Fruit fly (Drosophila melanogaster) whole organism, embryonic: ENCODE data around the gene CG31406.

ENCODE experiments used
- Antp ChIP-seq: fragments of 200-800 bp; sonication (Bioruptor generic); optimal IDR thresholded peaks from 3 replicates; lab custom pipeline; 2016; ENCODE audit warnings: missing biosample characterization, missing genetic modification characterization
- Bteb2 ChIP-seq: fragments of 200-800 bp; sonication (Bioruptor generic); optimal IDR thresholded peaks from 2 replicates; lab custom pipeline; 2016; ENCODE audit warnings: missing biosample characterization, missing genetic modification characterization
- CG1024 ChIP-seq: fragments of 200-800 bp; sonication (Bioruptor generic); IDR thresholded peaks from 2 replicates; pipeline ENCODE4 v1.3.6; 2022; ENCODE audit warnings: missing biosample characterization, missing genetic modification characterization
- CG10267 ChIP-seq: fragments of 200-800 bp; sonication (Bioruptor generic); optimal IDR thresholded peaks from 2 replicates; lab custom pipeline; 2018; ENCODE audit warnings: missing biosample characterization, mild to moderate bottlenecking, missing genetic modification characterization, moderate library complexity
- CG11093 ChIP-seq: fragments of 200-800 bp; sonication (Bioruptor generic); IDR thresholded peaks from 3 replicates; pipeline ENCODE4 v1.3.6; 2022; ENCODE audit warnings: missing biosample characterization, missing genetic modification characterization
- CG11560 ChIP-seq: fragments of 200-800 bp; sonication (Bioruptor generic); IDR thresholded peaks from 3 replicates; pipeline ENCODE4 v1.3.6; 2022; ENCODE audit warnings: missing biosample characterization, missing genetic modification characterization
- CG13894 ChIP-seq: fragments of 200-800 bp; sonication (Bioruptor generic); optimal IDR thresholded peaks from 3 replicates; lab custom pipeline; 2018; ENCODE audit warnings: missing biosample characterization, mild to moderate bottlenecking, missing genetic modification characterization, moderate library complexity
- CG1792 ChIP-seq: fragments of 200-800 bp; sonication (Bioruptor generic); optimal IDR thresholded peaks from 2 replicates; lab custom pipeline; 2016; ENCODE audit warnings: missing biosample characterization, missing genetic modification characterization
- CG2116 ChIP-seq: fragments of 200-800 bp; sonication (Bioruptor generic); optimal IDR thresholded peaks from 3 replicates; lab custom pipeline; 2018; ENCODE audit warnings: missing biosample characterization, mild to moderate bottlenecking, missing genetic modification characterization
- CG2199 ChIP-seq: fragments of 200-800 bp; sonication (Bioruptor generic); IDR thresholded peaks from 3 replicates; pipeline ENCODE4 v1.3.6; 2022; ENCODE audit warnings: missing biosample characterization, missing genetic modification characterization
- CG2712 ChIP-seq: fragments of 200-800 bp; optimal IDR thresholded peaks from 3 replicates; lab custom pipeline; 2019; ENCODE audit warnings: missing biosample characterization, mild to moderate bottlenecking, missing genetic modification characterization, moderate library complexity
- CG3281 ChIP-seq: fragments of 200-800 bp; sonication (Bioruptor generic); optimal IDR thresholded peaks from 3 replicates; lab custom pipeline; 2017; ENCODE audit warnings: missing biosample characterization, mild to moderate bottlenecking, missing genetic modification characterization
- CG34422 ChIP-seq: fragments of 200-800 bp; sonication (Bioruptor generic); IDR thresholded peaks from 3 replicates; pipeline ENCODE4 v1.3.6; 2022; ENCODE audit warnings: missing biosample characterization, missing genetic modification characterization
- CG4424 ChIP-seq: fragments of 200-800 bp; sonication (Bioruptor generic); optimal IDR thresholded peaks from 3 replicates; lab custom pipeline; 2016; ENCODE audit warnings: missing biosample characterization, missing genetic modification characterization
- CG5245 ChIP-seq: fragments of 200-800 bp; sonication (Bioruptor generic); optimal IDR thresholded peaks from 3 replicates; lab custom pipeline; 2016; ENCODE audit warnings: missing biosample characterization, missing genetic modification characterization
- CG5953 ChIP-seq: fragments of 200-800 bp; sonication (Bioruptor generic); IDR thresholded peaks from 2 replicates; pipeline ENCODE4 v1.3.6; 2022; ENCODE audit warnings: missing biosample characterization, missing genetic modification characterization
- CG7556 ChIP-seq: fragments of 200-800 bp; sonication (Bioruptor generic); optimal IDR thresholded peaks from 2 replicates; lab custom pipeline; 2017; ENCODE audit warnings: missing biosample characterization, mild to moderate bottlenecking, missing genetic modification characterization
- CG7963 ChIP-seq: fragments of 200-800 bp; sonication (Bioruptor generic); IDR thresholded peaks from 3 replicates; pipeline ENCODE4 v1.3.6; 2022; ENCODE audit warnings: missing biosample characterization, missing genetic modification characterization; ENCODE audit not compliant: partially characterized antibody
- CG8359 ChIP-seq: fragments of 200-800 bp; sonication (Bioruptor generic); optimal IDR thresholded peaks from 2 replicates; lab custom pipeline; 2017; ENCODE audit warnings: missing biosample characterization, mild to moderate bottlenecking, missing genetic modification characterization, borderline replicate concordance
- CG8944 ChIP-seq: fragments of 200-800 bp; sonication (Bioruptor generic); optimal IDR thresholded peaks from 3 replicates; lab custom pipeline; 2016; ENCODE audit warnings: missing biosample characterization, missing genetic modification characterization
- CG9609 ChIP-seq: fragments of 200-800 bp; sonication (Bioruptor generic); optimal IDR thresholded peaks from 3 replicates; lab custom pipeline; 2016; ENCODE audit warnings: missing biosample characterization, missing genetic modification characterization
- CrebB ChIP-seq: fragments of 200-800 bp; sonication (Bioruptor generic); optimal IDR thresholded peaks from 3 replicates; lab custom pipeline; 2018; ENCODE audit warnings: missing biosample characterization, mild to moderate bottlenecking, missing genetic modification characterization
- D19B ChIP-seq: fragments of 200-800 bp; sonication (Bioruptor generic); optimal IDR thresholded peaks from 2 replicates; lab custom pipeline; 2017; ENCODE audit warnings: missing biosample characterization, mild to moderate bottlenecking, missing genetic modification characterization
- Dek ChIP-seq: fragments of 200-800 bp; sonication (Bioruptor generic); optimal IDR thresholded peaks from 3 replicates; lab custom pipeline; 2019; ENCODE audit warnings: missing biosample characterization, mild to moderate bottlenecking, missing genetic modification characterization, moderate library complexity
- Ets97D ChIP-seq: fragments of 200-800 bp; sonication (Bioruptor generic); optimal IDR thresholded peaks from 3 replicates; lab custom pipeline; 2016; ENCODE audit warnings: missing biosample characterization, missing genetic modification characterization
- Fer3 ChIP-seq: fragments of 200-800 bp; sonication (Bioruptor generic); optimal IDR thresholded peaks from 2 replicates; lab custom pipeline; 2018; ENCODE audit warnings: missing biosample characterization, mild to moderate bottlenecking, missing genetic modification characterization, moderate library complexity
- Hand ChIP-seq: fragments of 200-800 bp; sonication (Bioruptor generic); optimal IDR thresholded peaks from 2 replicates; lab custom pipeline; 2017; ENCODE audit warnings: mild to moderate bottlenecking, missing biosample characterization, missing genetic modification reagents, missing genetic modification characterization
- Jarid2 ChIP-seq: fragments of 200-800 bp; sonication (Bioruptor generic); optimal IDR thresholded peaks from 3 replicates; lab custom pipeline; 2017; ENCODE audit warnings: mild to moderate bottlenecking, missing biosample characterization, missing genetic modification reagents, missing genetic modification characterization
- Kr ChIP-seq: fragments of 200-800 bp; sonication (Bioruptor generic); optimal IDR thresholded peaks from 2 replicates; lab custom pipeline; 2017; ENCODE audit warnings: missing biosample characterization, mild to moderate bottlenecking, missing genetic modification characterization
- Med ChIP-seq: fragments of 200-800 bp; sonication (Bioruptor generic); peaks from one replicate; lab custom pipeline; 2016; ENCODE audit warnings: missing biosample characterization, missing genetic modification characterization, mild to moderate bottlenecking, inconsistent platforms, moderate library complexity
- Mrtf ChIP-seq: fragments of 200-800 bp; sonication (Bioruptor generic); IDR thresholded peaks from 3 replicates; pipeline ENCODE4 v1.3.6; 2022; ENCODE audit warnings: missing biosample characterization, missing genetic modification characterization
- YL-1 ChIP-seq: fragments of 200-800 bp; sonication (Bioruptor generic); optimal IDR thresholded peaks from 3 replicates; lab custom pipeline; 2017; ENCODE audit warnings: missing biosample characterization, mild to moderate bottlenecking, missing genetic modification characterization
- dm ChIP-seq: fragments of 200-800 bp; sonication (Bioruptor generic); optimal IDR thresholded peaks from 3 replicates; lab custom pipeline; 2016; ENCODE audit warnings: missing biosample characterization, missing genetic modification characterization
- fd96Cb ChIP-seq: fragments of 200-800 bp; sonication (Bioruptor generic); optimal IDR thresholded peaks from 2 replicates; lab custom pipeline; 2018; ENCODE audit warnings: missing biosample characterization, mild to moderate bottlenecking, missing genetic modification characterization, moderate library complexity
- gsb-n ChIP-seq: fragments of 200-800 bp; sonication (Bioruptor generic); optimal IDR thresholded peaks from 3 replicates; lab custom pipeline; 2018; ENCODE audit warnings: missing biosample characterization, mild to moderate bottlenecking, missing genetic modification characterization
- h ChIP-seq: fragments of >200 bp; optimal IDR thresholded peaks from 2 replicates; lab custom pipeline; 2017
- inv ChIP-seq: fragments of 200-800 bp; sonication (Bioruptor generic); IDR thresholded peaks from 2 replicates; pipeline ENCODE4 v1.3.6; 2022; ENCODE audit warnings: missing biosample characterization, missing genetic modification characterization; ENCODE audit not compliant: partially characterized antibody
- otp ChIP-seq: fragments of 200-800 bp; sonication (Bioruptor generic); IDR thresholded peaks from 3 replicates; pipeline ENCODE4, ENCODE4 v1.3.6; 2022; ENCODE audit warnings: missing biosample characterization, missing genetic modification characterization
- peb ChIP-seq: fragments of 200-800 bp; sonication (Bioruptor generic); IDR thresholded peaks from 2 replicates; pipeline ENCODE4 v1.3.6; 2022; ENCODE audit warnings: missing biosample characterization, missing genetic modification characterization
- pfk ChIP-seq: fragments of 200-800 bp; sonication (Bioruptor generic); optimal IDR thresholded peaks from 2 replicates; lab custom pipeline; 2018; ENCODE audit warnings: missing biosample characterization, mild to moderate bottlenecking, missing genetic modification characterization, moderate library complexity
- pho ChIP-seq: fragments of 200-800 bp; sonication (Bioruptor generic); optimal IDR thresholded peaks from 2 replicates; lab custom pipeline; 2016; ENCODE audit warnings: missing biosample characterization, missing genetic modification characterization
- pnt ChIP-seq: fragments of 200-800 bp; sonication (Bioruptor generic); optimal IDR thresholded peaks from 3 replicates; lab custom pipeline; 2016; ENCODE audit warnings: missing biosample characterization, missing genetic modification characterization
- ro ChIP-seq: fragments of 200-800 bp; sonication (Bioruptor generic); IDR thresholded peaks from 2 replicates; pipeline ENCODE4 v1.3.6; 2022; ENCODE audit warnings: missing biosample characterization, missing genetic modification characterization
- row ChIP-seq: fragments of 200-800 bp; sonication (Bioruptor generic); IDR thresholded peaks from 3 replicates; pipeline ENCODE4 v1.3.6; 2022; ENCODE audit warnings: missing biosample characterization, missing genetic modification characterization
- schlank ChIP-seq: fragments of 200-800 bp; sonication (Bioruptor generic); optimal IDR thresholded peaks from 2 replicates; lab custom pipeline; 2018; ENCODE audit warnings: missing biosample characterization, mild to moderate bottlenecking, missing genetic modification characterization
- shn ChIP-seq: fragments of 200-800 bp; sonication (Bioruptor generic); optimal IDR thresholded peaks from 3 replicates; lab custom pipeline; 2016; ENCODE audit warnings: missing biosample characterization, missing genetic modification characterization
- sim ChIP-seq: fragments of 200-800 bp; sonication (Bioruptor generic); IDR thresholded peaks from 2 replicates; pipeline ENCODE4 v1.3.6; 2022; ENCODE audit warnings: missing biosample characterization, missing genetic modification characterization
- stc ChIP-seq: fragments of 200-800 bp; sonication (Bioruptor generic); IDR thresholded peaks from 2 replicates; pipeline ENCODE4 v1.3.6; 2022; ENCODE audit warnings: missing biosample characterization, missing genetic modification characterization
- stwl ChIP-seq: fragments of 200-800 bp; sonication (Bioruptor generic); optimal IDR thresholded peaks from 3 replicates; lab custom pipeline; 2018; ENCODE audit warnings: missing biosample characterization, mild to moderate bottlenecking, missing genetic modification characterization, moderate library complexity
- unc-4 ChIP-seq: fragments of 200-800 bp; sonication (Bioruptor generic); IDR thresholded peaks from 2 replicates; pipeline ENCODE4 v1.3.6; 2022; ENCODE audit warnings: missing biosample characterization, missing genetic modification characterization; ENCODE audit not compliant: partially characterized antibody
- yki ChIP-seq: fragments of >200 bp; optimal IDR thresholded peaks from 3 replicates; lab custom pipeline; 2018

Gene CG31406

DNA sequence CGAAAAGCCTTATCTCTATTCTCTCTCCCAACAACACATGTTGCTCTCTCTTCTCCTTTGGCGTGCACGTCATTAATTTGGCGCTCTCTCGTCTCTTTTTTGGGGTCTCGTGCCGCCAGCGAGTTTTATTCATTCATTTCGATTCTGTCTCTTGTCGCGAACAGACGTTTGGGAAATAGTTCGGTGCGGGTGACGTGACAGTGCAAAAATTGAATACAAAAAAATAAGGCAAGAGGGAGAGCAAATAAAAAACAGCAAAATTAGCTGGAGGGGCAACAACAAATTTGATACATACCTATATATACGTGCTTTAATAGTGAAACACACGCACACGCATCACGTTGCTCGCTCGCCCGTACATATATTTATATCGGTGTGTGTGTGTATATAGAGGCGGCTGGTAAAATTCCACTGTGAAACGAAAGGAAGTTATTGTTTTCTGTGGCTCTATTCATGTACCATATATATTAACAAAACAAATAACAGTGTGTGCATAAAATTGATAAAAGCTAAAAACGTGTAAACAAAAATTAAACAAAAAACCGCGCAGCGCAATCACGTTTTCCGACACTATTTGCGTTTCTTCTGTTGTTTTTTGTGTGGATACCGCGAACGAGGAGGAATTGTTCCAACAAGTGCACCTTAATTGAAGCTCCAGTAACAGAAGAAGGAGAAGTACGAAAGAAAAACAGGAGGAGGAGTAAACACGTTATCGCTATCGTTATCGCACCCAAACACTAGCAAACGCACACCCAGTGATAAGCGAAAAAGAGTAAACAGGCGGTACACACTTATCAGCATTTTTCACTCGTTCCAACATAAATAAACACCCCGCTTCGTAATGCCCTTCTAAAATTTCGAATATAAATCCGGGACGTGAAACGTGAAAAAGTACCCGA is 39.8 kb downstream of the CG31406 start, which contains the start of gene cwo (continued):
- TF ChIP-seq Hand (GFP tag; lab: Kevin White, UChicago) (no peak), sim (no peak), CG7963 (GFP tag; lab: Robert Waterston, UW) (no peak), CG8944 (GFP tag; lab: Kevin White, UChicago) (no peak), CG8359 (GFP tag; lab: Kevin White, UChicago) (no peak), Fer3 (tag; lab: Kevin White, UChicago) (peak; percentile 31), shn (GFP tag; lab: Kevin White, UChicago) (no peak), stwl (tag; lab: Kevin White, UChicago) (no peak), dm (GFP tag; lab: Kevin White, UChicago) (no peak), CG9609 (GFP tag; lab: Kevin White, UChicago) (no peak), unc-4 (GFP tag; lab: Robert Waterston, UW) (no peak), pfk (GFP tag; lab: Kevin White, UChicago) (peak; percentile 73), stc (no peak), CG10267 (no peak), Antp (GFP tag; lab: Kevin White, UChicago) (no peak), CG2199 (GFP tag; lab: Robert Waterston, UW) (no peak), CG1024 (GFP tag; lab: Robert Waterston, UW) (no peak), CG3281 (GFP tag; lab: Kevin White, UChicago) (no peak), Bteb2 (GFP tag; lab: Kevin White, UChicago) (no peak), gsb-n (tag; lab: Kevin White, UChicago) (no peak), Jarid2 (GFP tag; lab: Kevin White, UChicago) (peak; percentile 80), YL-1 (GFP tag; lab: Kevin White, UChicago) (no peak), CG11093 (GFP tag; lab: Robert Waterston, UW) (no peak), ro (no peak), D19B (GFP tag; lab: Kevin White, UChicago) (no peak), CG34422 (no peak), peb (GFP tag; lab: Robert Waterston, UW) (no peak), yki (lab: Kevin White, UChicago) (no peak), CG2116 (GFP tag; lab: Kevin White, UChicago) (peak; percentile 5), CG5245 (no peak), pho (GFP tag; lab: Kevin White, UChicago) (no peak), h (lab: Kevin White, UChicago) (no peak), Kr (GFP tag; lab: Kevin White, UChicago) (no peak), Mrtf (GFP tag; lab: Robert Waterston, UW) (no peak), pnt (GFP tag; lab: Kevin White, UChicago) (no peak), schlank (no peak), row (no peak), CG1792 (GFP tag; lab: Kevin White, UChicago) (no peak), CG11560 (tag; lab: Robert Waterston, UW) (no peak), inv (GFP tag; lab: Robert Waterston, UW) (no peak), CrebB (peak; percentile 24), CG7556 (no peak), CG2712 (peak; percentile 14), Ets97D (GFP tag; lab: Kevin White, UChicago) (no peak), fd96Cb (tag; lab: Kevin White, UChicago) (no peak), CG5953 (no peak), otp (no peak), CG4424 (no peak), CG13894 (tag; lab: Kevin White, UChicago) (peak; percentile 78), Med (GFP tag; lab: Kevin White, UChicago) (peak; percentile 87), Dek (tag; lab: Kevin White, UChicago) (peak; percentile 4)
